Fruit fly (Drosophila melanogaster) whole organism, wandering third instar larva: Measurements from ENCODE around the gene senju.

Source experiments
- Abd-B ChIP-seq: fragments of >200 bp; optimal IDR thresholded peaks from 2 replicates; lab custom pipeline; 2017; ENCODE audit warnings: missing biosample characterization, missing genetic modification characterization
- Dif ChIP-seq: fragments of 200-275, 200-300 bp; sonication (Bioruptor generic); optimal IDR thresholded peaks from 2 replicates; lab custom pipeline; 2018; ENCODE audit warnings: missing biosample characterization, missing genetic modification characterization; ENCODE audit not compliant: partially characterized antibody
- GATAd ChIP-seq: sonication (Bioruptor generic); optimal IDR thresholded peaks from 2 replicates; lab custom pipeline; 2016; ENCODE audit warnings: missing biosample characterization, missing genetic modification characterization
- Hnf4 ChIP-seq: fragments of 200-800 bp; sonication (Bioruptor generic); optimal IDR thresholded peaks from 2 replicates; lab custom pipeline; 2016; ENCODE audit warnings: missing biosample characterization, mild to moderate bottlenecking, missing genetic modification characterization
- Hr78 ChIP-seq: fragments of >200 bp; optimal IDR thresholded peaks from 2 replicates; lab custom pipeline; 2017; ENCODE audit warnings: missing biosample characterization, missing genetic modification characterization
- Mio ChIP-seq: sonication (Bioruptor generic); optimal IDR thresholded peaks from 2 replicates; lab custom pipeline; 2016; ENCODE audit warnings: missing biosample characterization, missing genetic modification characterization
- Vsx2 ChIP-seq: fragments of 200-300, 225-300 bp; sonication (Bioruptor generic); optimal IDR thresholded peaks from 2 replicates; lab custom pipeline; 2018; ENCODE audit warnings: missing biosample characterization, missing genetic modification characterization; ENCODE audit not compliant: partially characterized antibody
- br ChIP-seq: fragments of 200-800 bp; sonication (Bioruptor generic); optimal IDR thresholded peaks from 2 replicates; lab custom pipeline; 2016; ENCODE audit warnings: missing biosample characterization, missing genetic modification characterization
- psq ChIP-seq: fragments of 200-800 bp; sonication (Bioruptor generic); optimal IDR thresholded peaks from 3 replicates; lab custom pipeline; 2017; ENCODE audit warnings: missing biosample characterization, mild to moderate bottlenecking, missing genetic modification characterization, moderate library complexity
- usp ChIP-seq: fragments of >200 bp; optimal IDR thresholded peaks from 2 replicates; lab custom pipeline; 2017; ENCODE audit warnings: missing biosample characterization, missing genetic modification characterization

dm6 chr2L:5093772-5094350 is 41.2 kb downstream of the senju start, which contains the start of gene CG5828:
- TF ChIP-seq Vsx2 (GFP tag; lab: Kevin White, UChicago) = no peak
- no peak for TF ChIP-seq Abd-B (GFP tag; lab: Kevin White, UChicago)
- TF ChIP-seq Dif = no peak
- TF ChIP-seq br = no peak
- no peak for TF ChIP-seq Mio (GFP tag; lab: Kevin White, UChicago)
- no peak for TF ChIP-seq Hnf4
- no peak for TF ChIP-seq psq (GFP tag; lab: Kevin White, UChicago)
- TF ChIP-seq Hr78 = no peak
- TF ChIP-seq usp = no peak
- no peak for TF ChIP-seq GATAd (GFP tag; lab: Kevin White, UChicago)
